Fruit fly (Drosophila melanogaster) ovary, adult (tissue): ENCODE results near the gene CG14153.

Experiments used
- CG17801 ChIP-seq: fragments of 200-800 bp; optimal IDR thresholded peaks from 2 replicates; lab custom pipeline; 2019; ENCODE audit warnings: missing biosample characterization, mild to moderate bottlenecking, missing genetic modification characterization, moderate library complexity; ENCODE audit not compliant: partially characterized antibody

The CG14153 gene

DNA sequence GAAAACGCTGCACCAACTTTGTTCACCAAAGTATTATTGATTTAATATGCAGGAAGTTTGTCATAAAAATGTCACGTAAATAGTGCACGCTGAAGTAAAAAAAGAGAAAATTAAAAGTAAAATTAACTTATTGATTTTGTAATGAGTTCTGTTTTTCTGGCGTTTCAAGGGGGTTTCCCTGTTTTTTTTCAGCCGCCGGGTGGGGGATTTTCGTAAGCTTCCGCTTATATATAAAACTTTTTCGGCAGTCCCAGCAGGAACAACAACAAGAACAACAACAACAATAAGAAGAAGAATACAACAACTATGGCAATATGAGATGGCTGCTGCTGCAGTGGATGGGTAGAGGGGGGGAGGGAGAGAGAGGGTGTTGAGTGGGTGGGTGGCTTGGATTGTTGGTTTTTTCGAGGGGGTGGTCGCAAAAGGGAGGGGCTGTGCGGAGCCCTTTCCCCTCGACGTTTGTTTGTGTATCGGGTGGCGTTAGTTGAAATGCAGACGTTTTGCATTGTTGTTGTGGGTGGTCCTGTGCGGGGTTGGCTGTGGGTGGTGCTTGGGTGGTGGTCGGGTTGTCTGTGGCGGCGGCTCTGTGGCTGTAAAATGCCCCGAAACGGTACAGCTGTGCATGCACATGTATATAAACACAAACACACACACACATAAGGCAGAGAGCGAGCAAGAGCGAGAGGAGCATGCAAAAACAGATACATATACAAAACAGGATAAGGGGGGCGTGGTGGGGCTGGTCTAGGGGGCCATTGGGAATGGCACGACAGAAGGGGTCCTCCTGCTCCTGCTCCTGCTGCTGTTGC is 26.5 kb downstream of the CG14153 start:
- no peak for TF ChIP-seq CG17801 (GFP tag; lab: Kevin White, UChicago)

DNA sequence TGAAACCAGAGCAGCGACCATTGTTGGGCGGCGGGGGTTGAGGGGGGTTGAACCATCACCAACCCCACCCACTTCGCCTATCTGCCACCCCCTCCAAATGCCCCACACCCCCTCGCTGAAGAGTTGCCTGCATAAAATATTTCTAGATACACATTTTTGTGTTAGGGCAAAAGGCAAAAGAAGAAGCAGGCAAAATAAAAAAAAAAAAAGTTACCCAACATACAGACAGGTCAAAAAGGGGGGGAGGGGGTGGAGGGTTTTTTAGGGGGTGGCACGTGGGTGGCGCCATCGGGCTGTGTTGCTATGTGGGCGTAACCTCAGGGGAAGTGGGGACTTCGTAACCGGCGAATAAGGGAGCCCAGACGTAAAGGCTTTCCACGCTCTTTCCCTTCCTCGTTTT is 29.2 kb downstream of the CG14153 start:
- no peak for TF ChIP-seq CG17801 (GFP tag; lab: Kevin White, UChicago)

DNA sequence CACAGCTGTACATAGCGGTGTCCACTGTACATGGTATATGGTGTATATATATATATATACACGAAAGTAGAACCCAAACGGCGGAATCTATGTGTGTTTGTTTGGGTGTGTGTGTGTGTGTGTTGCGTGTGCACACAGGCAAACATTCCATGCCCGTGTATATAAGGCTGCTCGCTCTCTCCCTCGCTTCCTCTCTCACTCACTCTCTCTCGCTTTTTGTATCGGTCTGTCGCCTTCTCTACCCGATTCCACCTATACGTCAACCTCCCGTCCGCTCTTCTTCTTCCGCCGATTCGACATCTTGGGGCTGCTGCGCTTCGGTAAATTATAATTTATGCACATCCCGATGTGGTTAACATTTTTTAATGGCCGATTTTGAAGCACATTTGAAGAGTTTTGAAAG is 30.8 kb downstream of the CG14153 start:
- no peak for TF ChIP-seq CG17801 (GFP tag; lab: Kevin White, UChicago)

DNA sequence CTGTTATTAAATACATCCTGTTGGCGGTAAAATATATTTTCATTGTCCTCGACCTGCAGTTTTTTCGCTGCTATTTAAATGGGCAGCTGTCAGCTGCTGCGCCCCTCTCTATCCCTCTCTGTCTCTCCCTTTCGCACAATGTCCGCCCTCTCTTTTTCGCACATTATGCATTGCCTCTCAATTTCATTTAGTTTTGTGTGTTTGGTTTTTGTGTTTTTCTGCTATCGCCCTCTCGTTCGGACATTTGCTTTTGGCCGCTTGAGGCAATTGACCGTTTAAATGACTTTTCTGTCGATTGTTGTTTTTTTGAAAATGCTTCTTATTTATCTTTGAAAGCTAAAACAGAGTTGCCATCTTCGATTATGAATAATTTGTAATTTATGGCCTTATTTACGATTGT is 31.6 kb downstream of the CG14153 start:
- TF ChIP-seq CG17801 (GFP tag; lab: Kevin White, UChicago) = no peak

DNA sequence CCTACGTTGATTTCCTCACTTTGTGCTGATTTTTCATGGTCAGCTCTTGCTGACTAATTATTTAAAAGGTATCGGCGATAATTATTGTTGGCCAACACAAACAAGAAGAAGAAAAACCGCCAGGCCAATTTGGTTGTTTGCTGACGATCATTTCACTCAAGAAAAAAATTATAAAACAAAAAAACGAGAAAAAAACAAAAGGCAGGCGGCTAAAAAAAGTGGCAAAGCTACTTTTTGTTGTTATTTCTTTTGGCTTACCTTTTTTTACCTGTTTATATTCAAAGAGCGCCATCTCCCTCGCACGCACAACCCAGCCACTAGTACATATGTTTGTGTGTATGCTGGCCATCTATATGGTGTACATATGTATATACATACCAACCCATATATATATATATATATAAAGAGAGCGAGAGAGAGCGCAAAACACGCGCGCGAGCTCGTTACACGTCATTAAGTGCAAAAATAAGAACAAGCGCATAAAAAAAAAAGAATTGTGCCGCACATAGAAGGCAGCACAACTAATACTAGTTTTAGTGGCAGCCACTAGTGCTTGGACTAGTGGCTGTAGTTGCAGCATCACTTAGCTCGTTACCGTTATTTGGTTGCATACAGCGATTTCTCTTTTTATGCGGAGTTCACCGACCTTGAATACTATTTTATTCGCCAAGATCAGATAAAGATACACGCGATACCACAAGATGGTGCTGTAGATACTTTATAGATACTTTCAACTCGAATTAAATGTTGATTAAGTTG is 32.5 kb downstream of the CG14153 start:
- TF ChIP-seq CG17801 (GFP tag; lab: Kevin White, UChicago) = peak; percentile 95

DNA sequence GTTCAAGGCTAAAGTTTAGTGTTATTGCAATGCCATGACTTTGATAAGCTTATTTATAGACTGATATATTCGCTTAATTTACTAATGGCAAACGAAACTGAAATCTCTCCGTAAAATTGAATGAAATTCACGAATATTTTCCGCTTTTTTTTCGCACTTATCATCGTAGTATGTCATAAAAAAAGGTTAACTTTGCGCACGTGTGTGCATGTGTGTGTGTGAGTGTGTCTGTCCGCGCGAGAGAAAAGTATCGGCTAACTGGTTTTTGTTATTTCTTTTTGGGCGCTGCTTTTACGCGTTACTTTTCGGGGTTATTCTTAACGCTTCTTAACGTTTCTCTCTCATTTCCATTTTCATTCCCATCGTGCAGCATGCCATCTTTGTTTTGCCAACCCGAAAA is 34.5 kb downstream of the CG14153 start:
- TF ChIP-seq CG17801 (GFP tag; lab: Kevin White, UChicago) = peak; percentile 58

DNA sequence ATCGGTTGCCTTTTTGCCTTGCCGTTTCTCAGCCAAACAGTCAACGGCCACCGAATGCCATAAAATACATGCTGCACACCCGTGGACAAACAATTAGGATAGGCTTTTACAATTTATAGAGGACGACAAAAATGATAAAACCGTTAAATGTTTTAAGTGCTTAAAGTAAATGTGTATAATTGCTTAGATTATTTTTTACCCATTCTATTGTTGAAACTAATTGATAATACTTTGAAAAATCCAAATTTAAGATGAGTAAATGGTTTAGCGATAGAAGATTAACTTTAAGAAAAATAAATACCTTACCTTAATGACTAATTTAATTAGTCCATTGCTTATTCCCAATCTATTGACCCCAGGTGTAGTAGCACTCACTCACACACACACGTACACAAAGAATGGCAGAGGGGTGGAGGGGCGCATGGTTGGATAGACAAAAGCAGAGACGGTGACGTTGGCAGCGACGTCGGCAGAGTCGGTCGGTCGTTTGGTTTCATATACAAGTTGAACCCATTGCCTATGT is 35.3 kb downstream of the CG14153 start:
- peak; percentile 84 for TF ChIP-seq CG17801 (GFP tag; lab: Kevin White, UChicago)

DNA sequence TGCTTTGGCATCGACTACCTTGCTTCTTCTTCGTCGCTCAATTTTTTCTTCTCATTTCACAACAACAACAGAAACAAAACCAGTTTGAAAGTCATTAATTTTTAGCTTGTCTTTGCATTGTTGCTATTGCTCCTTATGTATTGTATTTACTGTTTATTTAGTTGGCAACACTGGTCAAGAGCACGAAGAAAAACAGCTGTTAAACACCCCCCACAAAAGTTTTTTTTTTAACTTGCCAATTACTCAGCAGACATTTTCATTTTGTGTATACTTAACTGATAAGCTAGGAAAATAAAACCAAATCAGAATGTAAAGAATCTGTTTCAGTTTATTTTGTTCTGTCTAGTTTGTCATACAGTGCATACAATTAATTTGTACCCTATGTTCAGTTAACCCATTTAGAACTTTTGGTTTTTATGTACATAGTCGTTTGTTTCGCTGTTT is 36.4 kb downstream of the CG14153 start:
- peak; percentile 43 for TF ChIP-seq CG17801 (GFP tag; lab: Kevin White, UChicago)

DNA sequence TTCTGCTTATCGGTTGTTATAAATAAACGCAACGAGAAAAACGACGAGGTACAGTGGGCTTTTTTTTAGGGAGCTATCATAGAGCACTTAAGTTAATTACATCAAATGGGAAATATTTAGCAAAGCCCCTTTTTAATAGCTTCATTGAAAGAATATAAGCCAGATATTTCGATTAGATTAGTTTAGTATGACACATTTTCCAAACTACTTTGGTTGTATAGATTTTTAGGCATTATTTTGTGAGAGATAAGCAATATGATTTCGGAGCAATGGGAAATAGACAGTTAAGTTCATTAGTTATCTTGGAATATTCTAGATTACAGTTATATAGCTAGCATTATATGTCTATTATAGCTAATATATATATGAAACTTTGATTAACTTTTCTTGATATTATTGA is 36.8 kb downstream of the CG14153 start:
- no peak for TF ChIP-seq CG17801 (GFP tag; lab: Kevin White, UChicago)

DNA sequence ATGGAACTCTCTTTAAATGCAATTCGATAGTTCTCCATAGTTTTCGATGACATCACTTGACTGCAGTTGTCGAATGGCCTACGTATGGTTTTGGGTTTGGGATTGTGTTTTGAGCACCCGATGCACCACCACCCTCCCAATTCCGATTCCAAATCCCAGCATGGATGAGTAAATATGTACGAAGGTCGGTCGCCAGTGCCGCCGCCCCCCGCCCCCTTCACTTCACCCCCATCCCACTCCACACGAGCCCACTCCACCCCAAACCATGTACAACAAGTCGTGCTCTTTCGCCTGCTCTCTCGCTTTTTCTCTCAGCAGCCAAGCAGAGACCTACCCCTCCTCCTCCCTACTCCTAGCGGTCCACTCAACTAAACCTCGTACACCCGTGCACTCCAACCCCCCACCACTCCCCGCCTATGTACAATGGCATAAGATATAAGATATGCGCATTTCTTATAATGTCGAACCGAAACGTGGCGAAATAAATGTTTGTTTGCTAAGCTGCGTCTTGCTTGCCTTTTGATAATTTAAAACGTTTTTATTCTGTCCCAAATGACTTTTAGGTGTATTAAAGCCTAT is 37.5 kb downstream of the CG14153 start:
- no peak for TF ChIP-seq CG17801 (GFP tag; lab: Kevin White, UChicago)

DNA sequence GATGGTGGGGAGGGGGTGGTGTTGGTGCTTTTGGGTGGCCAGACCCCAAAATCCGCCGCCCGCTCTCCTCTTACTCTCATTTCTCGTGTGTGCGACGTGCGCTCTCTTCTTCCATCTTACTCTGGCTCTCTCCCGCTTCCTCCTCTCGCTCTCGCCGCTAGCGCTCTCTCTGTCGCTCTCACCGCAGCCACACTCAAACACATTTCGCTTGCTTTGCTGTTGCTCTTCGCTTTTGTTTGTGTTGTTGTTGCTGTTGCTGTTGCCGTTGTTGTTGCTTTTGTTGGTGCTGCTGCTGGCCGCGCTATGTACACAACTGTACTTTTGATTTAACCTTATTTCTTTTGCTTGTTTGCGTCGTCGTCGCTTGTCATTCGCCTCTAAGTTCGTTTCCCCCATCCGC is 38.5 kb downstream of the CG14153 start:
- TF ChIP-seq CG17801 (GFP tag; lab: Kevin White, UChicago) = no peak

DNA sequence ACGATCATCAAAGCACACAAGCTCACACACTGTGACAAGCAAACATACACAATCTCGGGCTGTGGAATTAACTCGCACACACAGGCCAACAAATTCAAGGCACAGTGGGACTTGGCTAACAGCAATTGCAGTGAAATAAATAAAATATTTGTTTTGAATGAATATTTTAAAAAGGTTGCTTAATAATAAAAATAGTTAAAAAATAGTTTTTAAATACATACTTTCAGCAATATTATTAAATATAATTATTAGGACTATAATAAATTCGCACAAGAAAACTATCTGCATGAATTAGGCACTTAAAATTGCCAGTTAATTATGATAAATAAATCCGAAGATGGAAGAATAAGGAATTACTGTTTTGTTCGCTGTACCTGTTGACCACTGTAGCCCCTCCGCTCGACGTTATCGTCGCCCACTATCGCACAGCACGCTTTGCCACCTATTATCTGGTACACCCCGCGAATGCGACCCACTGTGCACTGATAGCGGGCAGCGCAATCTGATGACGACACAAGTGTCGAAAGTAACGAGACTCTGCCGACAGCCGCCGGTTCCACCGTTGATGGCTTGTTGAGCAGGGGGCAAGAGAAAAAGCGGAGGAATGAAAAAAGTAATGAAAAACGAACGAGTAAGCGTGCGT is 39.5 kb downstream of the CG14153 start:
- peak; percentile 97 for TF ChIP-seq CG17801 (GFP tag; lab: Kevin White, UChicago)

DNA sequence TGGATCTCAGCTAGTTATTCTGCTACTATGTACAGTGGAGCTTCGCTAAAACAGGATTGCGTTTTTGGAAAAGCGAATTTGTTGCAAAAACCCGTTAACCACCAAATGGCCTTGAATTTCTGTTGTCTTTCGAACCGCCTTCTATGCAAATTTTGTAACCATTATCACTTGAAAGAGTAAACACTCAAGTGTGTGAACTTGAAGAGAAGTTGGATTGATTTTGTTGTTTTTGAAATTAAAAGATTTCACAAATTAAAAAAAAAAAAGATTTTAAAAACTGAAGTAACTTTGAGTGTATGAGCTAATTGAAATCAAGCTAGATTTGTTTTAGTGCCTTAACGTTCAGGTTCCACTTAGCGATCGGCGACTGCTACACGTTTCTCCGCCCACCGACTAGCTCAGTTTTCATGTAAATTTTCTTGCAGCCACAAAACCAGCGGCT is 40.6 kb downstream of the CG14153 start:
- TF ChIP-seq CG17801 (GFP tag; lab: Kevin White, UChicago) = peak; percentile 55

DNA sequence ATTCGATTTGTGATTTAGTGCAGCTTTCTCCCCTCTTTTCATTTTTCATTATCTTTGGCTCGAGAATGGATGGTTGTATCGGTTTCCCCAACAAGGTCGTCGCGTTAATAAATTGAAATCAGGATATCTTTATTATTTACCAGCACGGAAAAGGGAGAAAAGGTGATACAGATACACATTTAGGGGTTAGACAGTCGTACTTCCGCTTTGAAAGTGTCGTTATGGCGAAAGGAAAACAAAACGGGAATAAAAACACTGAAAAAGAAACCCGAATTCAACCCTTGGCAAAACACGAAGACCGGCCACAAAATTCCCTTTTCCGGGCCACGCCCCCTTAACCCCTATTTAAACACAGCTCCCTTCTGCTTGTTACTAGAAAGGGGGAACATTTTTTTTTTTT is 41.2 kb downstream of the CG14153 start:
- no peak for TF ChIP-seq CG17801 (GFP tag; lab: Kevin White, UChicago)

DNA sequence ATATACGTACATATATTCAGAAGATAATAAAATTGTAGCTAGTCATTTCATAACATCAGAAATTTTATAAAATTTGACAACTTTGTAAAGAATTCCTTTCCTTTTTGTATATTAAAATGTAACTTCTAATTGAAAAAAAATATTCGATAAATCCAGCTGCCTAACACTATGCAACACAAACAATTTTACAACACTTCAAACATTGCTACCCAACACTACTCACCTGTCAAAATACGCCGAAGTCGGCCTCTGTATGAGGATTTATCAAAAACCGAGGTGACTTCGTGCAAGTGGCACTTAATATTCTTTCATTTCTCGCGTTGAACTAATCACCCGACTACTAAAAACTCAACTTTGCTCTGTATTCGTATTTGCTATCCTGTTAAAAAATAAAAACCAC is 43.3 kb downstream of the CG14153 start:
- TF ChIP-seq CG17801 (GFP tag; lab: Kevin White, UChicago) = no peak
